Worm (Caenorhabditis elegans): ENCODE data around the gene crn-2.
A peak's percentile ranks its signal among the peaks of the same experiment; 100 is the strongest.

Gene crn-2

ce11 chrV:5591887-5592286 lies 2.5 kb upstream of the crn-2 start (continued):
- TF ChIP-seq lin-39 (tag; optimal IDR thresholded peaks at IDR 0.05) (no peak), egl-43 (GFP tag; IDR thresholded peaks at IDR 0.05) (peak; percentile 69; the same call in 1 of the 2 replicates), Y105C5A.15 (GFP tag; IDR thresholded peaks at IDR 0.05) (peak; percentile 99), lin-1 (GFP tag; IDR thresholded peaks at IDR 0.05) (peak; percentile 77), nhr-28 (tag; optimal IDR thresholded peaks at IDR 0.05) (no peak)

- TF ChIP-seq dmd-6 (GFP tag; IDR thresholded peaks at IDR 0.05) (peak; percentile 20; the same call in 1 of the 2 replicates), Y105C5A.15 (GFP tag; IDR thresholded peaks at IDR 0.05) (no peak), vab-7 (GFP tag; IDR thresholded peaks at IDR 0.05) (no peak), mdt-29 (GFP tag; IDR thresholded peaks at IDR 0.05) (no peak), nhr-6 (tag; optimal IDR thresholded peaks at IDR 0.05) (peak; percentile 54), dpl-1 (GFP tag; optimal IDR thresholded peaks at IDR 0.05) (peak; percentile 85), Y48G9A.11 (GFP tag; IDR thresholded peaks at IDR 0.05) (no peak), hmg-1.1 (GFP tag; IDR thresholded peaks at IDR 0.05) (peak; percentile 74), nhr-77 (tag; optimal IDR thresholded peaks at IDR 0.05) (peak; percentile 42), ztf-11 (tag; optimal IDR thresholded peaks at IDR 0.05) (no peak), cey-2 (tag; optimal IDR thresholded peaks at IDR 0.05; ENCODE audit: borderline replicate concordance, insufficient read depth) (no peak), hlh-30 (tag; optimal IDR thresholded peaks at IDR 0.05; ENCODE audit: insufficient read depth) (peak; percentile 52), madf-5 (GFP tag; IDR thresholded peaks at IDR 0.05) (no peak), lin-38 (GFP tag; IDR thresholded peaks at IDR 0.05) (peak; percentile 78), jun-1 (tag; optimal IDR thresholded peaks at IDR 0.05) (no peak), nhr-41 (GFP tag; IDR thresholded peaks at IDR 0.05) (no peak), set-16 (GFP tag; IDR thresholded peaks at IDR 0.05) (no peak), mdl-1 (tag; optimal IDR thresholded peaks at IDR 0.05) (peak in 1 of 2 experiments; percentile 23), nhr-48 (tag; optimal IDR thresholded peaks at IDR 0.05) (peak; percentile 17), tra-1 (GFP tag; IDR thresholded peaks at IDR 0.05) (0 out of 2 replicates have a peak, but pooled peaks have one; percentile 19), zag-1 (tag; optimal IDR thresholded peaks at IDR 0.05) (no peak), lin-29 (GFP tag; IDR thresholded peaks at IDR 0.05) (no peak), lir-3 (tag; optimal IDR thresholded peaks at IDR 0.05) (no peak), ztf-7 (tag; optimal IDR thresholded peaks at IDR 0.05) (peak; percentile 68), unc-62 (GFP tag; optimal IDR thresholded peaks at IDR 0.05 in 1 of 2) (peak in 1 of 2 experiments; percentile 42), unc-62 (tag; optimal IDR thresholded peaks at IDR 0.05) (no peak), egl-27 (tag; optimal IDR thresholded peaks at IDR 0.05) (no peak), T26A8.4 (GFP tag; IDR thresholded peaks at IDR 0.05) (peak; percentile 36), lin-13 (GFP tag; optimal IDR thresholded peaks at IDR 0.05) (peak; percentile 33), pha-4 (GFP tag; IDR thresholded peaks at IDR 0.05) (no peak), pha-4 (tag; optimal IDR thresholded peaks at IDR 0.05) (no peak), rbr-2 (tag; optimal IDR thresholded peaks at IDR 0.05) (peak; percentile 45), hlh-11 (tag; optimal IDR thresholded peaks at IDR 0.05) (peak; percentile 35), R02D3.7 (tag; optimal IDR thresholded peaks at IDR 0.05) (no peak), dmd-9 (GFP tag; IDR thresholded peaks at IDR 0.05) (no peak), spr-1 (tag; optimal IDR thresholded peaks at IDR 0.05) (no peak), nhr-11 (tag; optimal IDR thresholded peaks at IDR 0.05) (peak; percentile 63), attf-4 (tag; optimal IDR thresholded peaks at IDR 0.05) (no peak), daf-16 (GFP tag; optimal IDR thresholded peaks at IDR 0.05) (no peak), daf-16 (tag; optimal IDR thresholded peaks at IDR 0.05) (peak; percentile 70), skn-1 (tag; optimal IDR thresholded peaks at IDR 0.05) (no peak), lsy-2 (tag; optimal IDR thresholded peaks at IDR 0.05) (peak in 1 of 2 experiments; percentile 92), dve-1 (tag; optimal IDR thresholded peaks at IDR 0.05; ENCODE audit: insufficient read depth) (peak; percentile 86), zip-11 (GFP tag; IDR thresholded peaks at IDR 0.05) (no peak), mes-2 (tag; optimal IDR thresholded peaks at IDR 0.05; ENCODE audit: poor library complexity, severe bottlenecking) (peak; percentile 90), F26F4.8 (GFP tag; conservative IDR thresholded peaks at IDR 0.05) (no peak), T20F7.1 (GFP tag; optimal IDR thresholded peaks at IDR 0.05) (no peak)
These were observed 2.1 kb upstream of the crn-2 start, which contains the start of gene vps-37 for ce11 chrV:5592323-5592722. vps-37 (plus strand) TSS chrV:5592700.
